Worm (Caenorhabditis elegans) whole organism, L4 larva: ENCODE measurements around the gene pap-1.

Experiments used
- egl-43 ChIP-seq: fragments of 200-800 bp; sonication (Bioruptor generic); IDR thresholded peaks from 2 replicates; pipeline ENCODE4 v1.3.6; 2022; ENCODE audit warnings: missing genetic modification reagents, missing genetic modification characterization, missing compliant biosample characterization
- lsy-2 ChIP-seq, 2 experiments: fragments of 150-350 bp in 1 of 2; sonication (generic microtip) in 1 of 2; optimal IDR thresholded peaks; 2 replicates each; lab custom pipeline; 2014 to 2017; ENCODE audit warnings: missing biosample characterization in 2 of 2, missing genetic modification characterization in 2 of 2
- nhr-11 ChIP-seq: fragments of 150-350 bp; optimal IDR thresholded peaks from 2 replicates; lab custom pipeline; 2014; ENCODE audit warnings: missing biosample characterization, missing genetic modification characterization
- nhr-76 ChIP-seq: fragments of 150-350 bp; optimal IDR thresholded peaks from 2 replicates; lab custom pipeline; 2014; ENCODE audit warnings: missing biosample characterization, missing genetic modification characterization

DNA sequence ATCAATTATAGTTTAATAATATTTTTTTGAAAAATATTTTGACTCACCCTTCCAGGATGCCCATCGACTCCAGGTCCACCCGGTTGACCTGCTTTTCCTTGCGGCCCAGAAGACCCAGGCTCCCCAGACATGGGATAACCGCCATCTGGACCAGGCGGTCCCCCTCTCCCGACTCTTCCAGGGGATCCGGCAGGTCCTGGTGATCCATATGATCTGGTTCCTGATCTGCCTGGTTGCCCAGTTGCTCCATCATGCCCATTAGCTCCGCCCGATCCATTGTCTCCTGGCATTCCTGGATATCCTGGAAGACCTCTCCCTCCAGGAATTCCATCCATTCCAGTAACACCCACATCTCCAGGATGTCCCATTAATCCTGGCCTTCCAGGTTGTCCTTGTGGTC, 48.1 kb upstream of the pap-1 start:
- TF ChIP-seq lsy-2 (tag; optimal IDR thresholded peaks at IDR 0.05; lab: Kevin White, UChicago) (no peak), nhr-11 (no peak), egl-43 (GFP tag; lab: Robert Waterston, UW) (no peak), nhr-76 (tag; lab: Kevin White, UChicago) (no peak)
